Fruit fly (Drosophila melanogaster) whole organism, embryonic: ENCODE measurements around the gene CG15394.
A peak's percentile ranks its signal among the peaks of the same experiment; 100 is the strongest.

ENCODE experiments used
- BEAF-32 ChIP-seq: fragments of 200-800 bp; sonication (Bioruptor generic); optimal IDR thresholded peaks from 3 replicates; lab custom pipeline; 2017; ENCODE audit warnings: missing biosample characterization, missing genetic modification characterization, mild to moderate bottlenecking, moderate library complexity, missing genetic modification reagents
- BtbVII ChIP-seq: fragments of 200-800 bp; sonication (Bioruptor generic); optimal IDR thresholded peaks from 3 replicates; lab custom pipeline; 2017; ENCODE audit warnings: missing biosample characterization, mild to moderate bottlenecking, missing genetic modification characterization
- Bteb2 ChIP-seq: fragments of 200-800 bp; sonication (Bioruptor generic); optimal IDR thresholded peaks from 2 replicates; lab custom pipeline; 2016; ENCODE audit warnings: missing biosample characterization, missing genetic modification characterization
- CG12659 ChIP-seq: fragments of 200-800 bp; sonication (Bioruptor generic); optimal IDR thresholded peaks from 3 replicates; lab custom pipeline; 2017; ENCODE audit warnings: mild to moderate bottlenecking, missing biosample characterization, missing genetic modification reagents, missing genetic modification characterization
- CG13287 ChIP-seq: fragments of 200-800 bp; sonication (Bioruptor generic); IDR thresholded peaks from 2 replicates; pipeline ENCODE4 v1.3.6; 2022; ENCODE audit warnings: missing biosample characterization, missing genetic modification characterization; ENCODE audit not compliant: partially characterized antibody
- CG14710 ChIP-seq: fragments of 200-800 bp; sonication (Bioruptor generic); optimal IDR thresholded peaks from 3 replicates; lab custom pipeline; 2019; ENCODE audit warnings: missing biosample characterization, mild to moderate bottlenecking, missing genetic modification characterization, moderate library complexity
- CG16813 ChIP-seq: fragments of 200-800 bp; sonication (Bioruptor generic); IDR thresholded peaks from 3 replicates; pipeline ENCODE4 v1.3.6; 2022; ENCODE audit warnings: missing biosample characterization, missing genetic modification characterization; ENCODE audit not compliant: partially characterized antibody
- CG16815 ChIP-seq: fragments of 200-800 bp; sonication (Bioruptor generic); optimal IDR thresholded peaks from 3 replicates; lab custom pipeline; 2017; ENCODE audit warnings: missing biosample characterization, mild to moderate bottlenecking, missing genetic modification characterization
- CG17186 ChIP-seq: fragments of 200-800 bp; sonication (Bioruptor generic); optimal IDR thresholded peaks from 3 replicates; lab custom pipeline; 2017; ENCODE audit warnings: missing biosample characterization, missing genetic modification reagents, missing genetic modification characterization
- CG18011 ChIP-seq: fragments of 200-800 bp; sonication (Bioruptor generic); optimal IDR thresholded peaks from 2 replicates; lab custom pipeline; 2017; ENCODE audit warnings: missing biosample characterization, missing genetic modification characterization, mild to moderate bottlenecking, moderate library complexity, missing genotype
- CG2712 ChIP-seq: fragments of 200-800 bp; optimal IDR thresholded peaks from 3 replicates; lab custom pipeline; 2019; ENCODE audit warnings: missing biosample characterization, mild to moderate bottlenecking, missing genetic modification characterization, moderate library complexity
- CG30403 ChIP-seq: fragments of 200-800 bp; sonication (Bioruptor generic); optimal IDR thresholded peaks from 3 replicates; lab custom pipeline; 2016; ENCODE audit warnings: missing biosample characterization, missing genetic modification characterization
- CG33213 ChIP-seq: fragments of 200-800 bp; sonication (Bioruptor generic); optimal IDR thresholded peaks from 3 replicates; lab custom pipeline; 2016; ENCODE audit warnings: missing biosample characterization, missing genetic modification characterization
- CG33557 ChIP-seq: fragments of 200-800 bp; sonication (Bioruptor generic); optimal IDR thresholded peaks from 2 replicates; lab custom pipeline; 2019; ENCODE audit warnings: missing biosample characterization, mild to moderate bottlenecking, missing genetic modification characterization, moderate library complexity
- CG6813 ChIP-seq: fragments of 200-800 bp; sonication (Bioruptor generic); optimal IDR thresholded peaks from 2 replicates; lab custom pipeline; 2017; ENCODE audit warnings: missing biosample characterization, missing genetic modification characterization, mild to moderate bottlenecking, moderate library complexity, missing genetic modification reagents
- CG7357 ChIP-seq: fragments of 200-800 bp; sonication (Bioruptor generic); IDR thresholded peaks from 3 replicates; pipeline ENCODE4 v1.3.6; 2022; ENCODE audit warnings: missing biosample characterization, missing genetic modification characterization
- CG8359 ChIP-seq: fragments of 200-800 bp; sonication (Bioruptor generic); optimal IDR thresholded peaks from 2 replicates; lab custom pipeline; 2017; ENCODE audit warnings: missing biosample characterization, mild to moderate bottlenecking, missing genetic modification characterization, borderline replicate concordance
- CG9817 ChIP-seq: fragments of 200-800 bp; sonication (Bioruptor generic); optimal IDR thresholded peaks from 2 replicates; lab custom pipeline; 2018; ENCODE audit warnings: missing biosample characterization, mild to moderate bottlenecking, missing genetic modification characterization, moderate library complexity
- CkIIα-i1 ChIP-seq: fragments of 200-800 bp; sonication (Bioruptor generic); IDR thresholded peaks from 2 replicates; pipeline ENCODE4 v1.3.6; 2022; ENCODE audit warnings: missing biosample characterization, missing genetic modification characterization
- GATAe ChIP-seq: fragments of 200-800 bp; sonication (Bioruptor generic); conservative IDR thresholded peaks from 2 replicates; pipeline ENCODE4 v1.3.6; 2022; ENCODE audit warnings: missing biosample characterization, missing genetic modification characterization
- Nf-YA ChIP-seq: fragments of 200-800 bp; sonication (Bioruptor generic); IDR thresholded peaks from 2 replicates; pipeline ENCODE4 v1.3.6; 2022; ENCODE audit warnings: missing biosample characterization, missing genetic modification characterization
- Spps ChIP-seq: fragments of 200-800 bp; sonication (Bioruptor generic); optimal IDR thresholded peaks from 2 replicates; lab custom pipeline; 2018; ENCODE audit warnings: missing biosample characterization, mild to moderate bottlenecking, missing genetic modification characterization
- Sry-δ ChIP-seq: fragments of 200-800 bp; sonication (Bioruptor generic); optimal IDR thresholded peaks from 2 replicates; lab custom pipeline; 2016; ENCODE audit warnings: missing biosample characterization, missing genetic modification characterization
- Taf1 ChIP-seq: fragments of 200-800 bp; sonication (Bioruptor generic); IDR thresholded peaks from 2 replicates; pipeline ENCODE4 v1.3.6; 2022; ENCODE audit warnings: missing biosample characterization, missing genetic modification characterization
- Xbp1 ChIP-seq: fragments of 200-800 bp; sonication (Bioruptor generic); optimal IDR thresholded peaks from 3 replicates; lab custom pipeline; 2016; ENCODE audit warnings: missing biosample characterization, mild to moderate bottlenecking, missing genetic modification characterization
- aop ChIP-seq: fragments of 200-800 bp; sonication (Bioruptor generic); IDR thresholded peaks from 2 replicates; pipeline ENCODE4 v1.3.6; 2022; ENCODE audit warnings: missing biosample characterization, missing genetic modification characterization
- az2 ChIP-seq: fragments of 200-800 bp; sonication (Bioruptor generic); optimal IDR thresholded peaks from 3 replicates; lab custom pipeline; 2016; ENCODE audit warnings: missing biosample characterization, missing genetic modification characterization
- bab2 ChIP-seq: fragments of 200-800 bp; sonication (Bioruptor generic); optimal IDR thresholded peaks from 2 replicates; lab custom pipeline; 2016; ENCODE audit warnings: missing biosample characterization, missing genetic modification characterization
- chm ChIP-seq: fragments of 200-800 bp; sonication (Bioruptor generic); IDR thresholded peaks from 2 replicates; pipeline ENCODE4 v1.3.6; 2022; ENCODE audit warnings: missing biosample characterization, missing genetic modification characterization
- chn ChIP-seq: fragments of 200-800 bp; sonication (Bioruptor generic); optimal IDR thresholded peaks from 2 replicates; lab custom pipeline; 2016; ENCODE audit warnings: missing biosample characterization, missing genetic modification characterization
- da ChIP-seq: fragments of 200-800 bp; sonication (Bioruptor generic); optimal IDR thresholded peaks from 2 replicates; lab custom pipeline; 2016; ENCODE audit warnings: missing biosample characterization, missing genetic modification characterization
- dpn ChIP-seq, 2 experiments: fragments of 200-800 bp; sonication (Bioruptor generic); optimal IDR thresholded peaks; 3 replicates each; lab custom pipeline; 2016; ENCODE audit warnings: missing biosample characterization in 2 of 2, missing genetic modification characterization in 2 of 2
- ems ChIP-seq: fragments of 200-800 bp; sonication (Bioruptor generic); optimal IDR thresholded peaks from 3 replicates; lab custom pipeline; 2016; ENCODE audit warnings: missing biosample characterization, missing genetic modification characterization
- exex ChIP-seq: fragments of 200-800 bp; sonication (Bioruptor generic); optimal IDR thresholded peaks from 4 replicates; lab custom pipeline; 2018; ENCODE audit warnings: missing biosample characterization, mild to moderate bottlenecking, missing genetic modification characterization, moderate library complexity
- fd102C ChIP-seq: fragments of 200-800 bp; sonication (Bioruptor generic); optimal IDR thresholded peaks from 2 replicates; lab custom pipeline; 2018; ENCODE audit warnings: missing biosample characterization, mild to moderate bottlenecking, missing genetic modification characterization, moderate library complexity
- fd3F ChIP-seq: fragments of 200-800 bp; sonication (Bioruptor generic); optimal IDR thresholded peaks from 2 replicates; lab custom pipeline; 2018; ENCODE audit warnings: missing biosample characterization, mild to moderate bottlenecking, missing genetic modification characterization, moderate library complexity
- insv ChIP-seq, 2 experiments: fragments of 200-800 bp; sonication (Bioruptor generic); optimal IDR thresholded peaks; 3 replicates each; lab custom pipeline; 2016 to 2018; ENCODE audit warnings: missing biosample characterization in 2 of 2, missing genetic modification characterization in 2 of 2
- lola ChIP-seq, 3 experiments: fragments of >200 bp in 2 of 3; fragments of 200-800 bp in 1 of 3; sonication (Bioruptor generic) in 1 of 3; optimal IDR thresholded peaks; 2 replicates each; lab custom pipeline; 2017 to 2019; ENCODE audit warnings: missing biosample characterization in 3 of 3, missing genetic modification characterization in 3 of 3, mild to moderate bottlenecking in 1 of 3, moderate library complexity in 1 of 3
- mam ChIP-seq: fragments of 200-800 bp; sonication (Bioruptor generic); optimal IDR thresholded peaks from 3 replicates; lab custom pipeline; 2016; ENCODE audit warnings: missing biosample characterization, missing genetic modification characterization
- nerfin-1 ChIP-seq: fragments of 200-800 bp; sonication (Bioruptor generic); optimal IDR thresholded peaks from 3 replicates; lab custom pipeline; 2019; ENCODE audit warnings: missing biosample characterization, mild to moderate bottlenecking, missing genetic modification characterization, moderate library complexity
- pho ChIP-seq: fragments of 200-800 bp; sonication (Bioruptor generic); optimal IDR thresholded peaks from 2 replicates; lab custom pipeline; 2016; ENCODE audit warnings: missing biosample characterization, missing genetic modification characterization
- pum ChIP-seq: fragments of 200-800 bp; sonication (Bioruptor generic); optimal IDR thresholded peaks from 2 replicates; lab custom pipeline; 2016; ENCODE audit warnings: missing biosample characterization, missing genetic modification characterization
- sc ChIP-seq, 3 experiments: fragments of >200 bp in 2 of 3; fragments of 200-800 bp in 1 of 3; sonication (Bioruptor generic) in 1 of 3; optimal IDR thresholded peaks; 2 replicates in 2 of 3; 3 replicates in 1 of 3; lab custom pipeline; 2017; ENCODE audit warnings: mild to moderate bottlenecking in 1 of 3, missing biosample characterization in 1 of 3, missing genetic modification characterization in 1 of 3, missing genetic modification reagents in 1 of 3
- tll ChIP-seq, 2 experiments: fragments of 200-800 bp in 1 of 2; fragments of >200 bp in 1 of 2; sonication (Bioruptor generic) in 1 of 2; optimal IDR thresholded peaks; 2 replicates each; lab custom pipeline; 2017 to 2019; ENCODE audit warnings: missing biosample characterization in 2 of 2, missing genetic modification characterization in 2 of 2, mild to moderate bottlenecking in 1 of 2, moderate library complexity in 1 of 2
- twi ChIP-seq: fragments of 200-800 bp; optimal IDR thresholded peaks from 2 replicates; lab custom pipeline; 2019; ENCODE audit warnings: missing biosample characterization, mild to moderate bottlenecking, missing genetic modification characterization, moderate library complexity
- unpg ChIP-seq: fragments of 200-800 bp; sonication (Bioruptor generic); optimal IDR thresholded peaks from 3 replicates; lab custom pipeline; 2018; ENCODE audit warnings: missing biosample characterization, mild to moderate bottlenecking, missing genetic modification characterization, moderate library complexity
- zfh1 ChIP-seq: fragments of 200-800 bp; sonication (Bioruptor generic); IDR thresholded peaks from 3 replicates; pipeline ENCODE4 v1.3.6; 2022; ENCODE audit warnings: missing biosample characterization, missing genetic modification characterization
- zfh2 ChIP-seq: fragments of 200-800 bp; sonication (Bioruptor generic); optimal IDR thresholded peaks from 2 replicates; lab custom pipeline; 2016; ENCODE audit warnings: missing biosample characterization, missing genetic modification characterization

The CG15394 gene

DNA sequence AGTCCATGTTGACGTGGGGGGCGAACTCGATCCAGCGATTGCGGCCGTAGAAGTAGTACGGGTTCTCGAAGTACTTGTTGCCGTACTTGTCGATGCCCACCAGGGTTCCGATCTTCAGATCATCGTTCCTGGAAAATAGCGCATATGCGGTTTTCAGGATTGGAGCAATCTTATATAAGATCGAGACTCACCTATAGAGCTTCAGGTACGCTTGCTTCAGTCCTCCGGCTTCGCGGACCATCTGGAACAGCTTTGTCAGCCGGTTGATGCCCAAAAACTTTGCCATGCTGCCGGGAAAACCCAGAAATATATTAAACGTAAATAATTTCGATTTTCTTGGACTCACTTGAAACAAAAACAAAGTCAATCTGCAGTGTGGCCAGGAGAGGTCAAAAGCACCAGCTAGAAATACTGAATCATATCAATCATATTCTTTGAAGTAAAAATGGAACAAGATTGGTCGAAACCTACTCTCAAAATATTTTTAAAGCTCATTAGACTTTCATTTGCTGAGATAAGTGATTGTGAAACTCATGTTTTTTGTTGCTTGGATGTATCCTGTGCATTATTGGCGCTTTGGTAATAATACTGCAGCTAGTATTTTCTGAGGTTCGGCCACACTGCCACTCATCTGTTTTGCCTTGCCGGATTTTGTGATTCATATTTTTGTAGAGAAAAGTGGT lies 11.9 kb upstream of the CG15394 start, which contains the start of the genes ND-B17.2 and Arpc5 (continued):
- TF ChIP-seq ems (GFP tag; lab: Kevin White, UChicago) = no peak
- TF ChIP-seq zfh2 (GFP tag; lab: Kevin White, UChicago) = peak; percentile 13
- no peak for TF ChIP-seq BtbVII (GFP tag; lab: Kevin White, UChicago)
- no peak for TF ChIP-seq GATAe (GFP tag; lab: Robert Waterston, UW)
- TF ChIP-seq CG17186 (GFP tag; lab: Kevin White, UChicago) = peak; percentile 70
- no peak for TF ChIP-seq exex (tag; lab: Kevin White, UChicago)
- TF ChIP-seq twi (tag; lab: Kevin White, UChicago) = peak; percentile 76
- peak in 1 of 2 experiments; percentile 7 for TF ChIP-seq tll (GFP tag; optimal IDR thresholded peaks at IDR 0.05; lab: Kevin White, UChicago)
- no peak for TF ChIP-seq az2 (GFP tag; lab: Kevin White, UChicago)
- peak in 1 of 3 experiments; percentile 23 for TF ChIP-seq lola (GFP tag; optimal IDR thresholded peaks at IDR 0.05; lab: Kevin White, UChicago)
- no peak for TF ChIP-seq Bteb2
- TF ChIP-seq CG13287 (GFP tag; lab: Robert Waterston, UW) = peak; percentile 47; the same call in 1 of the 2 replicates
- TF ChIP-seq Xbp1 (GFP tag; lab: Kevin White, UChicago) = no peak
- peak; percentile 26 for TF ChIP-seq CG2712 (tag; lab: Kevin White, UChicago)
- TF ChIP-seq Spps (tag; lab: Kevin White, UChicago) = no peak
- TF ChIP-seq da (GFP tag; lab: Kevin White, UChicago) = no peak
- TF ChIP-seq pum (GFP tag; lab: Kevin White, UChicago) = no peak
- TF ChIP-seq CG33213 (GFP tag; lab: Kevin White, UChicago) = no peak
- TF ChIP-seq Sry-δ (GFP tag; lab: Kevin White, UChicago) = peak; percentile 30
- TF ChIP-seq CG16813 = no peak
- TF ChIP-seq insv (GFP tag; optimal IDR thresholded peaks at IDR 0.05; lab: Kevin White, UChicago) = peak in 1 of 2 experiments; percentile 75
- peak; percentile 52 for TF ChIP-seq CG12659
- no peak for TF ChIP-seq chm (GFP tag; lab: Robert Waterston, UW)
- TF ChIP-seq CG8359 (GFP tag; lab: Kevin White, UChicago) = no peak
- no peak for TF ChIP-seq Taf1 (GFP tag; lab: Robert Waterston, UW)
- TF ChIP-seq zfh1 (GFP tag; lab: Robert Waterston, UW) = no peak
- TF ChIP-seq sc (optimal IDR thresholded peaks at IDR 0.05; lab: Kevin White, UChicago) = no peak
- no peak for TF ChIP-seq sc (GFP tag; optimal IDR thresholded peaks at IDR 0.05; lab: Kevin White, UChicago)
- peak; percentile 7 for TF ChIP-seq CG33557
- TF ChIP-seq dpn (GFP tag; optimal IDR thresholded peaks at IDR 0.05; lab: Kevin White, UChicago) = no peak
- TF ChIP-seq CG7357 (GFP tag; lab: Robert Waterston, UW) = no peak
- TF ChIP-seq CG16815 (GFP tag; lab: Kevin White, UChicago) = no peak
- no peak for TF ChIP-seq CG9817 (tag; lab: Kevin White, UChicago)
- no peak for TF ChIP-seq CkIIα-i1 (GFP tag; lab: Robert Waterston, UW)
- peak; percentile 61 for TF ChIP-seq CG14710
- peak; percentile 26 for TF ChIP-seq CG18011
- TF ChIP-seq bab2 (GFP tag; lab: Kevin White, UChicago) = peak; percentile 17
- TF ChIP-seq CG30403 = peak; percentile 19
- peak; percentile 42 for TF ChIP-seq nerfin-1
- TF ChIP-seq chn (GFP tag; lab: Kevin White, UChicago) = no peak
- no peak for TF ChIP-seq fd102C (GFP tag; lab: Kevin White, UChicago)
- TF ChIP-seq CG6813 (GFP tag; lab: Kevin White, UChicago) = no peak
- TF ChIP-seq pho = no peak
- TF ChIP-seq aop = no peak
- TF ChIP-seq Nf-YA (GFP tag; lab: Robert Waterston, UW) = no peak
- no peak for TF ChIP-seq unpg (GFP tag; lab: Kevin White, UChicago)
- peak; percentile 42 for TF ChIP-seq BEAF-32 (GFP tag; lab: Kevin White, UChicago)
- TF ChIP-seq mam = peak; percentile 13
- TF ChIP-seq fd3F = no peak
